Worm (Caenorhabditis elegans): Measurements from ENCODE around the gene Y43E12A.3.

Gene Y43E12A.3

DNA sequence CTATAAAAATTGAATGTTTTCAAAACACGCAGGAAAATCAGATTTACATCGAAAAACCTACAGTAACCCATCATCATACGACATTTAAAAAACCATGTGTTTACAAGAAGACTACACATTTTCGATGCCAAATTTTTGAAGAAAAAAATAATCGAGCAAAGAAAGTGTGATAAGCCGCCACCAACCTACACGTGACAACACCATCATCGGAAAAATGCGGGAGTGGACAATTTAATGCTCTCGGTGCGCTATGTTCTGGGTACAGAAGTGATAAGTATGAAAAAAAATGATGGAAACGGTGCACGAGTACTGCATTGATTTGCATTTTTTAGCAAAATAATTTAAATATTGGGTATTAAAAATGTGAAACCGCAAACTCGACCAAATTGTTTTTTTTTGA is 23.0 kb upstream of the Y43E12A.3 start:
- TF ChIP-seq hmg-4 (GFP tag; optimal IDR thresholded peaks at IDR 0.05) (no peak), tbx-11 (GFP tag; IDR thresholded peaks at IDR 0.05) (no peak), ets-7 (tag; optimal IDR thresholded peaks at IDR 0.05) (no peak)

- no peak for TF ChIP-seq sea-1 (GFP tag; conservative IDR thresholded peaks at IDR 0.05)
- no peak for TF ChIP-seq ceh-13 (GFP tag; optimal IDR thresholded peaks at IDR 0.05)
- no peak for TF ChIP-seq scrt-1 (GFP tag; IDR thresholded peaks at IDR 0.05)
- no peak for TF ChIP-seq ceh-36 (tag; optimal IDR thresholded peaks at IDR 0.05)
- TF ChIP-seq flt-1 (GFP tag; IDR thresholded peaks at IDR 0.05), result no peak
- no peak for TF ChIP-seq B0310.2 (tag; optimal IDR thresholded peaks at IDR 0.05)
- no peak for TF ChIP-seq tbx-37 (GFP tag; conservative IDR thresholded peaks at IDR 0.05)
- no peak for TF ChIP-seq hmg-4 (GFP tag; optimal IDR thresholded peaks at IDR 0.05)
- TF ChIP-seq pes-1 (GFP tag; IDR thresholded peaks at IDR 0.05), result no peak
- TF ChIP-seq tra-4 (tag; optimal IDR thresholded peaks at IDR 0.05), result no peak
- TF ChIP-seq ama-1 (optimal IDR thresholded peaks at IDR 0.05), result no peak
- no peak for TF ChIP-seq ets-7 (tag; optimal IDR thresholded peaks at IDR 0.05)
- TF ChIP-seq tbx-11 (GFP tag; IDR thresholded peaks at IDR 0.05), result no peak
- TF ChIP-seq F13C5.2 (tag; optimal IDR thresholded peaks at IDR 0.05), result no peak
- no peak for TF ChIP-seq aly-1 (tag; optimal IDR thresholded peaks at IDR 0.05)
- TF ChIP-seq hmbx-1 (tag; optimal IDR thresholded peaks at IDR 0.05), result no peak
- no peak for TF ChIP-seq hnd-1 (tag; optimal IDR thresholded peaks at IDR 0.05)
Measured at ce11 chrIV:10966359-10966758, 21.3 kb upstream of the Y43E12A.3 start, which contains the start of the genes aqp-3 and Y69E1A.8. Gene aqp-3, minus strand, starts transcription at chrIV:10966459. Gene Y69E1A.8, plus strand, starts transcription at chrIV:10966604.

- TF ChIP-seq tbx-11 (GFP tag; IDR thresholded peaks at IDR 0.05) (no peak), pes-1 (GFP tag; IDR thresholded peaks at IDR 0.05) (no peak), flt-1 (GFP tag; IDR thresholded peaks at IDR 0.05) (no peak), F13C5.2 (tag; optimal IDR thresholded peaks at IDR 0.05) (no peak), tbx-37 (GFP tag; conservative IDR thresholded peaks at IDR 0.05) (no peak), ets-7 (tag; optimal IDR thresholded peaks at IDR 0.05) (no peak)
Measured at ce11 chrIV:10970333-10970732, 17.4 kb upstream of the Y43E12A.3 start.

DNA sequence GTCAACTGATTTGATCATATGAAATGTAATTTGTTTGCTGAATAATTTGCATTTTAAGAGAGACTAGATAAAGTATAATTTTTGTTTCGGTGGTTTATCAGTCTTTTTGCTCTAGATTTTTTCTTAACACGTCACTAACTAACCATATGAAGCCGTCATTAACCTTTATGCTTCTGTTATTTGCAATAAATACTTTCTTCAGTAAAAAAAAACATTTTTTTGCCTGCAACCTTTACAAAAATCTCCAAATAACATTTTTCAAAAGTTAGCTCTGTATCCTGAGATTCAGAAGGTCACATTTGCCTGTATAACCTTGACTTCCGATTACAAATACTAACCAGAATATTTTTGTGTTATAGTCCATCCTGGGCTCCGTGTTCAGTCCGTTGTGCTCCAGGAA is 16.9 kb upstream of the Y43E12A.3 start:
- TF ChIP-seq aly-1 (tag; optimal IDR thresholded peaks at IDR 0.05) (no peak), hnd-1 (tag; optimal IDR thresholded peaks at IDR 0.05) (no peak), scrt-1 (GFP tag; IDR thresholded peaks at IDR 0.05) (no peak)

DNA sequence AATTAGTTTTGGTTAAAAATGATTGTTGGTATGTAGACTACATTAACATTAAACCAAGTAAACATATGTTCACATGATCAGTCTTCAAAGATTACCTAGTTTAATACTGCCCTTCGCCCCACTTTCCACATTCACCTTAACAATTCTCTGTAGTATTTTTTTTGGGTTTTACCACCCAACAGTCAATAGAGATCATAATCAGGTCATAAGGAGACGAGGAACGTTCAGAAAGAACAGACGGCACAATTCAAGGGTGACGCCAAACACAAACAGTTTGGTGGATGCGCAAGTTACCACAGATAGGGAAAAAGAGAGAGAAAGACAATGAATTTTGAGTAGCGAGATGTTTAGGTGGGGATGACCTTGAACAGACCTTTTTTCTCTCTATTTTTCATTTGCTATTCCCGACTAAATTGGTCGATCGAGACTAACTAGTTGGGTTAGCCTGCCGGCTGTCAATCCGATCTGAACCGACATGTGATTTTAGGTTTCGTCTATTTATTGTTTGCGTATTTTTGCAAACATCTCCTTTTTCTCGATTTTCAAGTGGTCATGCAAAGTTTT is 16.0 kb upstream of the Y43E12A.3 start:
- TF ChIP-seq scrt-1 (GFP tag; IDR thresholded peaks at IDR 0.05) (no peak), F13C5.2 (tag; optimal IDR thresholded peaks at IDR 0.05) (no peak), hmbx-1 (tag; optimal IDR thresholded peaks at IDR 0.05) (no peak), flt-1 (GFP tag; IDR thresholded peaks at IDR 0.05) (no peak), ama-1 (optimal IDR thresholded peaks at IDR 0.05) (no peak), ceh-36 (tag; optimal IDR thresholded peaks at IDR 0.05) (no peak), hmg-4 (GFP tag; optimal IDR thresholded peaks at IDR 0.05) (no peak), tra-4 (tag; optimal IDR thresholded peaks at IDR 0.05) (no peak), ceh-13 (GFP tag; optimal IDR thresholded peaks at IDR 0.05) (no peak), hnd-1 (tag; optimal IDR thresholded peaks at IDR 0.05) (no peak), aly-1 (tag; optimal IDR thresholded peaks at IDR 0.05) (no peak), sea-1 (GFP tag; conservative IDR thresholded peaks at IDR 0.05) (no peak), tbx-37 (GFP tag; conservative IDR thresholded peaks at IDR 0.05) (no peak), B0310.2 (tag; optimal IDR thresholded peaks at IDR 0.05) (no peak), ets-7 (tag; optimal IDR thresholded peaks at IDR 0.05) (no peak), pes-1 (GFP tag; IDR thresholded peaks at IDR 0.05) (no peak), tbx-11 (GFP tag; IDR thresholded peaks at IDR 0.05) (no peak)

DNA sequence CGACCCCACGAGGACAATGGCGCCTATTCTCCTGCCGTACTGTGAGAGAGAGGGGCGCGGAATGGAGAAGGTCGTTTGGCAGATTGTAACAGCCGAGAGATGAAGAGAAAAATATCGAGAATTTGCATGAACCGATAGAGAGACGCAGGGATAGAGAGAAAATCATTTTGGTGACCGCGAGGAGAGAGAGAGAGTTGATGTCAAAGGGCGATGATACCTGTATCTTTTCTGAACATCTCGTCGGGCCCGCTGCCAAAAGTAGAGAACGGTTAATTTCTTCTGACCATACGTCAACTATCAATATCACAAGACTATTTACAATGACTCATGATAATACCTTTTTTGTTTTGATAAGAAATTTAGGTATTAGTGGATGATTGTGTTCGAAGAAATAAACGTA is 11.7 kb upstream of the Y43E12A.3 start:
- TF ChIP-seq hnd-1 (tag; optimal IDR thresholded peaks at IDR 0.05) (no peak), sea-1 (GFP tag; conservative IDR thresholded peaks at IDR 0.05) (no peak), ceh-36 (tag; optimal IDR thresholded peaks at IDR 0.05) (no peak), B0310.2 (tag; optimal IDR thresholded peaks at IDR 0.05) (no peak), tra-4 (tag; optimal IDR thresholded peaks at IDR 0.05) (no peak), F13C5.2 (tag; optimal IDR thresholded peaks at IDR 0.05) (no peak), flt-1 (GFP tag; IDR thresholded peaks at IDR 0.05) (no peak), tbx-37 (GFP tag; conservative IDR thresholded peaks at IDR 0.05) (no peak), ceh-13 (GFP tag; optimal IDR thresholded peaks at IDR 0.05) (no peak), scrt-1 (GFP tag; IDR thresholded peaks at IDR 0.05) (no peak), tbx-11 (GFP tag; IDR thresholded peaks at IDR 0.05) (no peak), ama-1 (optimal IDR thresholded peaks at IDR 0.05) (no peak)

DNA sequence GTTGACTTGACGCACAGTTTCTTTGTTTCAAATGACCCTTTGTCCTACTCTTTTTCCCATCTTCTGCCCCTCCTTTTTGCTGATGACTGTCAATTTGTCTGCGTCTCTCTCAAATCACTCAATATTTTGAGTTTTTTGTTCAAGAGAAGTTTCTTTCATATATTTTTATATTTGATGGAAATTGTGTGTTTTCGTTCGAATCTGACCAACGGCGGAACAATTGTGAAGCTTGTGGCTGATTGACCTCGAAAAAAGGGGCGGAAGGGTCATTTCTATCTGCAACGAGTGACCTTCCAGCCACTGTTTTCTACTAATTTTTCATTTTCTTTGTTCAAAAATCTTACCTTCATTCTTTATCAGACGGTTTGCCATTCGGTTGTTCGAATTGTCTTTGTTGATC is 9.1 kb upstream of the Y43E12A.3 start:
- TF ChIP-seq F13C5.2 (tag; optimal IDR thresholded peaks at IDR 0.05) (no peak), hmg-4 (GFP tag; optimal IDR thresholded peaks at IDR 0.05) (no peak), pes-1 (GFP tag; IDR thresholded peaks at IDR 0.05) (no peak)

- TF ChIP-seq tbx-37 (GFP tag; conservative IDR thresholded peaks at IDR 0.05) (no peak), flt-1 (GFP tag; IDR thresholded peaks at IDR 0.05) (no peak), hmg-4 (GFP tag; optimal IDR thresholded peaks at IDR 0.05) (no peak), hnd-1 (tag; optimal IDR thresholded peaks at IDR 0.05) (no peak), sea-1 (GFP tag; conservative IDR thresholded peaks at IDR 0.05) (no peak), F13C5.2 (tag; optimal IDR thresholded peaks at IDR 0.05) (no peak), pes-1 (GFP tag; IDR thresholded peaks at IDR 0.05) (no peak), ceh-36 (tag; optimal IDR thresholded peaks at IDR 0.05) (no peak), ets-7 (tag; optimal IDR thresholded peaks at IDR 0.05) (no peak), hmbx-1 (tag; optimal IDR thresholded peaks at IDR 0.05) (no peak), B0310.2 (tag; optimal IDR thresholded peaks at IDR 0.05) (no peak), scrt-1 (GFP tag; IDR thresholded peaks at IDR 0.05) (no peak)
Measured at ce11 chrIV:10979689-10980088, 8.0 kb upstream of the Y43E12A.3 start.

Data from whole organism, early embryonic.